Fruit fly (Drosophila melanogaster): ENCODE results near the gene crim.

The crim gene

dm6 chr3L:11689832-11690602 is 21.2 kb downstream of the crim start:
- TF ChIP-seq Sin3A (optimal IDR thresholded peaks at IDR 0.05) (no peak), Myc (optimal IDR thresholded peaks at IDR 0.05) (no peak), psq (optimal IDR thresholded peaks at IDR 0.05) (no peak), h (optimal IDR thresholded peaks at IDR 0.05) (no peak), insv (optimal IDR thresholded peaks at IDR 0.05) (no peak)

- TF ChIP-seq insv (optimal IDR thresholded peaks at IDR 0.05), result no peak
- no peak for TF ChIP-seq Myc (optimal IDR thresholded peaks at IDR 0.05)
- no peak for TF ChIP-seq h (optimal IDR thresholded peaks at IDR 0.05)
- no peak for TF ChIP-seq psq (optimal IDR thresholded peaks at IDR 0.05)
- no peak for TF ChIP-seq ttk (optimal IDR thresholded peaks at IDR 0.05)
- no peak for TF ChIP-seq Sin3A (optimal IDR thresholded peaks at IDR 0.05)
Measured at dm6 chr3L:11685876-11686275, 25.3 kb downstream of the crim start.

- no peak for TF ChIP-seq Myc (optimal IDR thresholded peaks at IDR 0.05)
Measured at dm6 chr3L:11684522-11684851, 26.7 kb downstream of the crim start.

- TF ChIP-seq Myc (optimal IDR thresholded peaks at IDR 0.05) (no peak), h (optimal IDR thresholded peaks at IDR 0.05) (no peak), Sin3A (optimal IDR thresholded peaks at IDR 0.05) (no peak), ttk (optimal IDR thresholded peaks at IDR 0.05) (no peak), insv (optimal IDR thresholded peaks at IDR 0.05) (no peak), psq (optimal IDR thresholded peaks at IDR 0.05) (no peak)
Measured at dm6 chr3L:11683819-11684521, 27.2 kb downstream of the crim start, which contains the start of gene Sugb. TSS of gene Sugb (plus strand) at chr3L:11683980.

dm6 chr3L:11681794-11682193 is 29.4 kb downstream of the crim start, which contains the start of gene TfIIEalpha:
TSS of gene TfIIEalpha (plus strand) at chr3L:11682038.
- no peak for TF ChIP-seq insv (optimal IDR thresholded peaks at IDR 0.05)
- no peak for TF ChIP-seq ttk (optimal IDR thresholded peaks at IDR 0.05)
- no peak for TF ChIP-seq psq (optimal IDR thresholded peaks at IDR 0.05)
- TF ChIP-seq h (optimal IDR thresholded peaks at IDR 0.05), result no peak
- TF ChIP-seq Myc (optimal IDR thresholded peaks at IDR 0.05), result no peak
- TF ChIP-seq Sin3A (optimal IDR thresholded peaks at IDR 0.05), result no peak

dm6 chr3L:11680298-11680697 is 30.9 kb downstream of the crim start, which contains the start of gene CG32085:
TSS of gene CG32085 (minus strand) at chr3L:11680344.
- no peak for TF ChIP-seq insv (optimal IDR thresholded peaks at IDR 0.05)
- TF ChIP-seq psq (optimal IDR thresholded peaks at IDR 0.05), result no peak
- TF ChIP-seq Myc (optimal IDR thresholded peaks at IDR 0.05), result no peak
- no peak for TF ChIP-seq Sin3A (optimal IDR thresholded peaks at IDR 0.05)
- no peak for TF ChIP-seq h (optimal IDR thresholded peaks at IDR 0.05)
- TF ChIP-seq ttk (optimal IDR thresholded peaks at IDR 0.05), result no peak

- TF ChIP-seq Myc (optimal IDR thresholded peaks at IDR 0.05) (no peak), Sin3A (optimal IDR thresholded peaks at IDR 0.05) (no peak), ttk (optimal IDR thresholded peaks at IDR 0.05) (no peak), insv (optimal IDR thresholded peaks at IDR 0.05) (no peak), h (optimal IDR thresholded peaks at IDR 0.05) (no peak)
Measured at dm6 chr3L:11678313-11678817, 32.8 kb downstream of the crim start.

Data from Kc167 (cell line).